Fruit fly (Drosophila melanogaster): ENCODE results near the gene Elp4.

dm6 chr2L:5537063-5537462 lies 13.1 kb downstream of the Elp4 start:
- TF ChIP-seq topi (GFP tag; optimal IDR thresholded peaks at IDR 0.05) (no peak), spab (GFP tag; optimal IDR thresholded peaks at IDR 0.05) (no peak), Eip78C (GFP tag) (no peak), CG34406 (GFP tag; optimal IDR thresholded peaks at IDR 0.05) (no peak), CG11762 (GFP tag; optimal IDR thresholded peaks at IDR 0.05; ENCODE audit: insufficient read depth) (no peak), eg (GFP tag; IDR thresholded peaks at IDR 0.05) (no peak), Met (GFP tag; optimal IDR thresholded peaks at IDR 0.05) (no peak), CG16779 (tag; optimal IDR thresholded peaks at IDR 0.05) (no peak)
